Fruit fly (Drosophila melanogaster): ENCODE measurements around the gene Naglu.

Gene Naglu

DNA sequence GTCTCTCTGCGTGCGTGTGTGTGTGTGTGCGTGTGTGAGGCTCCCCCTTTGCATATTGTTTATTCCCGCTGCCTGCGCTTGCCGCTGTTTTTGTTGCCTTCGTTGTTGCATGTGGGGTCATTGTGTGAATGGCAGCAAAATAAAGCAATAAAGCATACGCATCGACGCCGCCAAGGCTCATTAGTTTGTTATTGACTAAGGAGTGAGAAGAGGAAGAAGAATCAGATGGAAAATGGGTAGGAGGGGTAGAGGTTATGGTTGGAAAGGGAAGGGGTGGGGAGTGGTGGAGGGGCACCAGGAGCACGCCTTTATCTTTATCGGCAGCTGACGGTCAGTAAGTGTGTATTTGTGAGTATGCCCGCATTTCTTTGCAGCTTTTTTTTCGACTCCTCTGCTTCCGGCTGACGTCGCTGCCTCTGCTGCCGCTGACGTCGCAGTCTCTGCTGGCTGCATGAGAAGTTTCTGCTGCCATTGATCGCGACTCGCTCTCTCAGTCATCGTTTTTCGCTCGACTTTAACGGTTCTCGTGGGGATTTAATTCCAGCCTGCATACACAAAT is 7.8 kb upstream of the Naglu start (continued):
- peak; percentile 2 for TF ChIP-seq CG8281 (tag; optimal IDR thresholded peaks at IDR 0.05)
- TF ChIP-seq NC2β (GFP tag; optimal IDR thresholded peaks at IDR 0.05), result no peak
- no peak for TF ChIP-seq tgo (GFP tag; IDR thresholded peaks at IDR 0.05)
- TF ChIP-seq Xrp1 (GFP tag; IDR thresholded peaks at IDR 0.05), result no peak
- TF ChIP-seq cato (GFP tag; optimal IDR thresholded peaks at IDR 0.05; ENCODE audit: borderline replicate concordance), result no peak
- no peak for TF ChIP-seq croc (GFP tag; conservative IDR thresholded peaks at IDR 0.05)
- TF ChIP-seq sd (tag; optimal IDR thresholded peaks at IDR 0.05), result peak; percentile 29
- no peak for TF ChIP-seq Dek (tag; optimal IDR thresholded peaks at IDR 0.05)
- TF ChIP-seq Mes4 (GFP tag; optimal IDR thresholded peaks at IDR 0.05), result no peak
- TF ChIP-seq Med (GFP tag), result peak; percentile 1
- TF ChIP-seq CG12744 (GFP tag; optimal IDR thresholded peaks at IDR 0.05), result no peak
- TF ChIP-seq aop (GFP tag; IDR thresholded peaks at IDR 0.05), result peak; percentile 34; the same call in 1 of the 2 replicates
- TF ChIP-seq Oli (tag; optimal IDR thresholded peaks at IDR 0.05), result no peak
- TF ChIP-seq CG16813 (GFP tag; IDR thresholded peaks at IDR 0.05; ENCODE audit: partially characterized antibody), result no peak
- TF ChIP-seq CG4360 (GFP tag; IDR thresholded peaks at IDR 0.05), result peak; percentile 69
- TF ChIP-seq CG13296 (GFP tag; optimal IDR thresholded peaks at IDR 0.05), result no peak
- TF ChIP-seq CG4707 (GFP tag; optimal IDR thresholded peaks at IDR 0.05), result no peak
- TF ChIP-seq Dref (GFP tag; IDR thresholded peaks at IDR 0.05), result no peak
- TF ChIP-seq zfh2 (GFP tag; optimal IDR thresholded peaks at IDR 0.05), result no peak
- peak; percentile 64 for TF ChIP-seq CG17385 (GFP tag; optimal IDR thresholded peaks at IDR 0.05)
- TF ChIP-seq Sox100B (GFP tag; optimal IDR thresholded peaks at IDR 0.05), result no peak
- no peak for TF ChIP-seq salm (tag; optimal IDR thresholded peaks at IDR 0.05)
- TF ChIP-seq cg (GFP tag; optimal IDR thresholded peaks at IDR 0.05), result peak; percentile 68
- TF ChIP-seq twi (tag; optimal IDR thresholded peaks at IDR 0.05), result peak; percentile 49
- TF ChIP-seq MESR4 (GFP tag; optimal IDR thresholded peaks at IDR 0.05), result no peak
- no peak for TF ChIP-seq CG11093 (GFP tag; IDR thresholded peaks at IDR 0.05)
- TF ChIP-seq CHES-1-like (GFP tag; optimal IDR thresholded peaks at IDR 0.05), result no peak
- TF ChIP-seq gcm (GFP tag; optimal IDR thresholded peaks at IDR 0.05), result peak; percentile 84
- TF ChIP-seq Lim3 (GFP tag; IDR thresholded peaks at IDR 0.05), result no peak
- peak; percentile 1 for TF ChIP-seq abd-A (tag; optimal IDR thresholded peaks at IDR 0.05)
- no peak for TF ChIP-seq CG6272 (GFP tag; IDR thresholded peaks at IDR 0.05)
- no peak for TF ChIP-seq Gug (GFP tag; IDR thresholded peaks at IDR 0.05)
- 0 out of 3 replicates have a peak, but pooled peaks have one; percentile 17 for TF ChIP-seq Mrtf (GFP tag; IDR thresholded peaks at IDR 0.05)
- TF ChIP-seq CG1792 (GFP tag; optimal IDR thresholded peaks at IDR 0.05), result no peak
- peak; percentile 52 for TF ChIP-seq Kr (GFP tag; optimal IDR thresholded peaks at IDR 0.05)
- TF ChIP-seq pnt (GFP tag; optimal IDR thresholded peaks at IDR 0.05), result no peak
- no peak for TF ChIP-seq zfh1 (GFP tag; IDR thresholded peaks at IDR 0.05)
- no peak for TF ChIP-seq CG15514 (GFP tag; optimal IDR thresholded peaks at IDR 0.05)
- no peak for TF ChIP-seq sima (GFP tag; optimal IDR thresholded peaks at IDR 0.05)
- TF ChIP-seq sqz (GFP tag; optimal IDR thresholded peaks at IDR 0.05), result peak; percentile 53
- TF ChIP-seq crol (GFP tag; IDR thresholded peaks at IDR 0.05), result peak; percentile 81
- no peak for TF ChIP-seq CG1024 (GFP tag; IDR thresholded peaks at IDR 0.05)
- no peak for TF ChIP-seq CG8290 (GFP tag; optimal IDR thresholded peaks at IDR 0.05)
- no peak for TF ChIP-seq CG8290 (tag; optimal IDR thresholded peaks at IDR 0.05)

All from whole organism, embryonic.